Worm (Caenorhabditis elegans): ENCODE measurements around the gene puf-5.

puf-5 gene

DNA sequence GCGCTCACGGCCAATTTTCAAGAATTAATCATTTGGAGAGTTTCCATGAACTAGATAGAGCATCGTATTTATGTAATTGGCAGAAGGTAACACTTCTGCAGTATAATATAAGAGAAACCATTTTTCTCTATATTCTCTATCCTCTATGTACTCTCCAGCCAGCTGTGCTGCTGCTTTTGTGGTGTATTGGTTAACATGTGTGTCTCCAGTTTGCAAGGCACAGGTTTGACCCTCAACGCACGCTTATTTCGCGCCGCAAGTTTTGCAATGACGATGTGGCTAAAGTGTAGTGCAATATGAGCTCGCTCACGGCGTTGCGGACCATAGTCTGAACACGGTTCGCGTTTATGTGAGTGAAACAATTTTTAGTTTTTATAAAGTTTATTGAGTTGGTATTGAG is 28.4 kb upstream of the puf-5 start (continued):
- TF ChIP-seq nfya-1 (tag; optimal IDR thresholded peaks at IDR 0.05) (peak; percentile 51), mec-3 (tag; optimal IDR thresholded peaks at IDR 0.05; ENCODE audit: borderline replicate concordance) (no peak), C08G9.2 (tag; optimal IDR thresholded peaks at IDR 0.05) (peak; percentile 63), ceh-22 (tag; optimal IDR thresholded peaks at IDR 0.05) (no peak), hlh-15 (tag; optimal IDR thresholded peaks at IDR 0.05) (peak; percentile 61), pha-4 (tag; optimal IDR thresholded peaks at IDR 0.05) (no peak), pag-3 (tag; optimal IDR thresholded peaks at IDR 0.05; ENCODE audit: borderline replicate concordance) (peak; percentile 27), Y22D7AL.16 (tag; optimal IDR thresholded peaks at IDR 0.05) (peak; percentile 59), pax-1 (tag; optimal IDR thresholded peaks at IDR 0.05) (no peak), dve-1 (tag; optimal IDR thresholded peaks at IDR 0.05) (peak; percentile 89), ceh-19 (GFP tag; optimal IDR thresholded peaks at IDR 0.05) (peak; percentile 81), hlh-6 (tag; optimal IDR thresholded peaks at IDR 0.05) (peak; percentile 85), ceh-2 (tag; optimal IDR thresholded peaks at IDR 0.05) (peak; percentile 74), hlh-13 (GFP tag; optimal IDR thresholded peaks at IDR 0.05) (peak; percentile 82), ztf-16 (tag; optimal IDR thresholded peaks at IDR 0.05) (peak; percentile 75), hlh-30 (tag; optimal IDR thresholded peaks at IDR 0.05; ENCODE audit: insufficient read depth) (peak; percentile 11)

DNA sequence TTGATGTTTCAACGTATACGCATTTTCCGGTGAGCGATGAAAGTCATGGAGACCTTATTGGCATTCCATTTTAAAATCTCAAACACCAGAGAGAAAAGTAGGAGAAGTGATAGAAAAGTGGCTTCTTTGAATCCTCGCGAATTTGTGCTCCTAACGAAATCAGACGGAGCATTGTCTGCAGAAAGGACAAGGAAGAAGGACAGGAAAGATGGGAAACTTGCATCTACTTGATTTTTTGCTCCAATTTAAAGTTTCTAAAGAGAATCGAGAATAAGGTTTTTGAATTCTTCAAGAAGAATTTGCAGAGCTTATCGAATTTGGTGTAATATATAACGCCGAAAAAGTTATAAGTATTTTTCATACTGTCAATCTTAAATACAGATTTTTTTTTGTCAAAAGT is 24.2 kb upstream of the puf-5 start:
- TF ChIP-seq dve-1 (tag; optimal IDR thresholded peaks at IDR 0.05) (no peak), odd-2 (tag; optimal IDR thresholded peaks at IDR 0.05) (no peak), hlh-30 (tag; optimal IDR thresholded peaks at IDR 0.05; ENCODE audit: insufficient read depth) (no peak), unc-55 (GFP tag; optimal IDR thresholded peaks at IDR 0.05) (no peak), unc-42 (tag; optimal IDR thresholded peaks at IDR 0.05) (peak; percentile 81), sox-2 (GFP tag; IDR thresholded peaks at IDR 0.05) (no peak), nfya-1 (tag; optimal IDR thresholded peaks at IDR 0.05) (no peak), K09A11.1 (tag; optimal IDR thresholded peaks at IDR 0.05; ENCODE audit: insufficient read depth) (no peak)

DNA sequence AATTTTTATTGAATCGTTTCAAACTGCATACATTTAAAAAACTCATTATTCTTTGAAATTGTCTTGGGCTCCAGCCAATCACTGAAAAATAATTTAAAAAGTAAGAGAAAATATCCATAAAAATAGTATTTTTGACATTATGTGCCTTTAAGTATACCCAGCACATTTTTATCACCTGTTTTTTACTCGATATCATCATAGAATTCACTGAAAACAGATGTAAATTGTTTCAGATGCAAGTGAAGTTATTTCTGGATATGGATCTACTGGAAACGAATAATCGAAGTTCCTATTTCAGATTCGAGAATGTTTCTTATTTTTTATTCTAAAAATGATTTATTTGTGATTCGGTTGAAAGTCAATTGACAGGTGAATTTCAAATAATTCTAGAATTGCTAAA is 20.8 kb upstream of the puf-5 start:
- TF ChIP-seq sox-2 (GFP tag; IDR thresholded peaks at IDR 0.05) (no peak), che-1 (tag; optimal IDR thresholded peaks at IDR 0.05) (no peak), unc-3 (GFP tag; conservative IDR thresholded peaks at IDR 0.05) (no peak), unc-3 (tag; optimal IDR thresholded peaks at IDR 0.05) (no peak), dmd-4 (tag; optimal IDR thresholded peaks at IDR 0.05; ENCODE audit: borderline replicate concordance) (no peak), dve-1 (tag; optimal IDR thresholded peaks at IDR 0.05) (no peak), ttx-3 (tag; optimal IDR thresholded peaks at IDR 0.05) (no peak), hlh-6 (tag; optimal IDR thresholded peaks at IDR 0.05) (no peak), ceh-22 (tag; optimal IDR thresholded peaks at IDR 0.05) (no peak), fkh-6 (tag; optimal IDR thresholded peaks at IDR 0.05) (no peak), ceh-6 (GFP tag; optimal IDR thresholded peaks at IDR 0.05) (no peak), lin-11 (tag; optimal IDR thresholded peaks at IDR 0.05) (no peak), nhr-11 (tag; optimal IDR thresholded peaks at IDR 0.05) (no peak), ceh-48 (tag; optimal IDR thresholded peaks at IDR 0.05) (no peak), ceh-2 (tag; optimal IDR thresholded peaks at IDR 0.05) (no peak), npax-4 (tag; optimal IDR thresholded peaks at IDR 0.05) (no peak)

DNA sequence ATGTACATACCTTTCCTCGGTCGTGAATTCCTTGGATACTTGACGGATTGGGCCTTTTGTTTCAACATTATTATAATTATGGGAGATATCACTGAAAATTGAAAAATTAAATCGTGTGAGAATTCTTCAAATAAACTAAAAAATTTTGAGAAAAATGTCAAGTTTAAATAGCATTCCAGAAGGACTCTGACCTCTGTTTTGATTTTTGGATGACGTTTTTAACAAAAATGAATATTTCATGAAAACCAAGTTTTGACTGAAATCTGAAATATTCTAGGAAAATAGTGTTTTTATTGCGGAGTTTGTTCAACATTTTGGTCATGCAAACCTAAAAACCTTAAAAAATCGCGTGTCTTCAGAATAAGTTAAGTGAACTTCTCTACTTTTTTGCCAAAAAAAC is 19.2 kb upstream of the puf-5 start, which contains the start of gene glb-27:
glb-27 (minus strand) TSS at position 101 of the 400 bp plus-strand sequence.
- TF ChIP-seq ceh-48 (tag; optimal IDR thresholded peaks at IDR 0.05) (no peak), ceh-31 (tag; optimal IDR thresholded peaks at IDR 0.05) (no peak), elt-4 (tag; optimal IDR thresholded peaks at IDR 0.05) (no peak), hlh-15 (tag; optimal IDR thresholded peaks at IDR 0.05) (no peak), pqm-1 (tag; optimal IDR thresholded peaks at IDR 0.05) (no peak), tbx-7 (tag; optimal IDR thresholded peaks at IDR 0.05) (no peak), ztf-16 (tag; optimal IDR thresholded peaks at IDR 0.05) (no peak), ceh-9 (tag; optimal IDR thresholded peaks at IDR 0.05) (no peak), gmeb-2 (tag; optimal IDR thresholded peaks at IDR 0.05) (no peak), unc-42 (tag; optimal IDR thresholded peaks at IDR 0.05) (no peak), ceh-34 (tag; optimal IDR thresholded peaks at IDR 0.05) (no peak), ahr-1 (tag; optimal IDR thresholded peaks at IDR 0.05) (no peak), zip-5 (tag; optimal IDR thresholded peaks at IDR 0.05) (no peak)

Measured in whole organism, late embryonic.